Worm (Caenorhabditis elegans): ENCODE data around the gene Y97E10AL.1.

The Y97E10AL.1 gene

DNA sequence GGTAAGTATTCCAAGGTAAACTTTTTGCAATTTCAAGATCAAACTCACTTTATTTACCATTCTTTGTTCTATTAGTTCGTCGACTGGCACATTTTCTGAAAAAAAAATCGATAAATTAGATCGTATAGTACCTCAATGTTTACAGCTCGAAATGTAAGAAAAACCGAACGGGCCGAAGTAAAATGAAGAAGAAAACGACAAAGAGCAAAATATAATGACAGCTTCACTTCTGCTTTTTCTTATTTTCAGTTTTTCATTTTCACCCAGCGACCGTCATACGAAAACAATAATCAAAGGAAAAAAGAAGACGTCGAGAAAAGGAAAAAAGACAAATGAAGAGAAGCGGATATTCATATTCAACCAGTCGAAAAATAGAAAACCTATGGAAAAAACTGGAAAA, 16.9 kb upstream of the Y97E10AL.1 start, which contains the start of gene che-7:
che-7 (minus strand) TSS at position 101 of the 400 bp plus-strand sequence.
- no peak for TF ChIP-seq aly-2 (tag; optimal IDR thresholded peaks at IDR 0.05)
- TF ChIP-seq nhr-28 (tag; optimal IDR thresholded peaks at IDR 0.05) = no peak
- TF ChIP-seq zip-4 (GFP tag; optimal IDR thresholded peaks at IDR 0.05) = no peak
- TF ChIP-seq nhr-77 (tag; optimal IDR thresholded peaks at IDR 0.05) = no peak
- no peak for TF ChIP-seq mab-9 (GFP tag; IDR thresholded peaks at IDR 0.05)
- no peak for TF ChIP-seq tlp-1 (tag; optimal IDR thresholded peaks at IDR 0.05)
- no peak for TF ChIP-seq nhr-19 (GFP tag; conservative IDR thresholded peaks at IDR 0.05)
- no peak for TF ChIP-seq nhr-20 (tag; optimal IDR thresholded peaks at IDR 0.05)
- TF ChIP-seq ztf-11 (tag; optimal IDR thresholded peaks at IDR 0.05) = no peak
- TF ChIP-seq lin-39 (tag; optimal IDR thresholded peaks at IDR 0.05) = no peak

DNA sequence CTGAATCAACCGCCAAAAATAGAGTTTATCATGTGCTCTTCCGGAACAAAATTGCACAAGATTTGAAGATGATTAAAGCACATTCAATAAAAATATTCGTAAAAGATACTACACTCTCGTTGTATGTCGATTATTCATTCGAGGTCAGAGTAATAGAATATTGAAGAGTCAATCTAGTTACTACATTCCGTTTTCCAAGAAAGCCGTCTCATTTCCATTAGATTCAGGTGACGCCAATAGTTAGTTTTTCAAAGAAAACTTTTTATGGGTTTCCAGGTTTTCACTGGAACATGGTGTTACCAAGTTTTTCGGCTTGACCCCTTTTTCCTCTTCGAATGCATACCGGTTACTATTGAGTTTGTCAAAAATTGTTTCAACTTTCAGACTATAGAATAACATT, 15.4 kb upstream of the Y97E10AL.1 start:
- TF ChIP-seq C16A3.4 (tag; optimal IDR thresholded peaks at IDR 0.05) (no peak), aly-2 (tag; optimal IDR thresholded peaks at IDR 0.05) (no peak), unc-86 (tag; optimal IDR thresholded peaks at IDR 0.05) (no peak), nhr-28 (tag; optimal IDR thresholded peaks at IDR 0.05) (no peak), isw-1 (GFP tag; IDR thresholded peaks at IDR 0.05) (no peak), unc-98 (GFP tag; IDR thresholded peaks at IDR 0.05) (no peak), grh-1 (GFP tag; IDR thresholded peaks at IDR 0.05) (no peak), tbx-2 (tag; optimal IDR thresholded peaks at IDR 0.05) (no peak), blmp-1 (tag; optimal IDR thresholded peaks at IDR 0.05) (no peak), lin-15B (tag; optimal IDR thresholded peaks at IDR 0.05) (no peak), C34B4.2 (tag; optimal IDR thresholded peaks at IDR 0.05) (no peak), unc-62 (GFP tag; optimal IDR thresholded peaks at IDR 0.05) (no peak), dpl-1 (GFP tag; optimal IDR thresholded peaks at IDR 0.05) (no peak), snpc-4 (tag; optimal IDR thresholded peaks at IDR 0.05) (no peak), nhr-237 (tag; optimal IDR thresholded peaks at IDR 0.05) (no peak), mab-9 (GFP tag; IDR thresholded peaks at IDR 0.05) (no peak), hpl-2 (GFP tag; optimal IDR thresholded peaks at IDR 0.05) (no peak), ama-1 (optimal IDR thresholded peaks at IDR 0.05) (no peak), C04F5.9 (tag; optimal IDR thresholded peaks at IDR 0.05) (no peak), nhr-77 (tag; optimal IDR thresholded peaks at IDR 0.05) (no peak), nhr-71 (tag; optimal IDR thresholded peaks at IDR 0.05) (peak; percentile 51), elt-2 (tag; optimal IDR thresholded peaks at IDR 0.05) (no peak), ceh-88 (GFP tag; IDR thresholded peaks at IDR 0.05) (no peak), ztf-4 (tag; optimal IDR thresholded peaks at IDR 0.05) (no peak), lin-14 (GFP tag; optimal IDR thresholded peaks at IDR 0.05) (peak; percentile 16), tlp-1 (tag; optimal IDR thresholded peaks at IDR 0.05) (no peak), sptf-1 (tag; optimal IDR thresholded peaks at IDR 0.05) (no peak), fkh-10 (GFP tag; optimal IDR thresholded peaks at IDR 0.05) (no peak), fkh-8 (tag; optimal IDR thresholded peaks at IDR 0.05) (peak; percentile 77), lir-3 (tag; optimal IDR thresholded peaks at IDR 0.05; ENCODE audit: poor library complexity) (no peak), nhr-84 (tag; optimal IDR thresholded peaks at IDR 0.05) (no peak), Y116A8C.19 (tag; optimal IDR thresholded peaks at IDR 0.05; ENCODE audit: borderline replicate concordance) (no peak), pag-3 (tag; optimal IDR thresholded peaks at IDR 0.05; ENCODE audit: borderline replicate concordance, insufficient read depth) (no peak), snu-23 (GFP tag; optimal IDR thresholded peaks at IDR 0.05) (no peak), pqm-1 (tag; optimal IDR thresholded peaks at IDR 0.05) (no peak), fos-1 (tag; optimal IDR thresholded peaks at IDR 0.05) (no peak), pax-3 (tag; optimal IDR thresholded peaks at IDR 0.05) (no peak), hlh-4 (tag; optimal IDR thresholded peaks at IDR 0.05) (no peak), swsn-7 (tag; optimal IDR thresholded peaks at IDR 0.05) (no peak), irx-1 (tag; optimal IDR thresholded peaks at IDR 0.05) (no peak), F16B12.6 (tag; optimal IDR thresholded peaks at IDR 0.05) (no peak), mef-2 (tag; optimal IDR thresholded peaks at IDR 0.05) (no peak), egl-13 (tag; optimal IDR thresholded peaks at IDR 0.05) (peak; percentile 22), ceh-90 (tag; optimal IDR thresholded peaks at IDR 0.05) (no peak), lsy-2 (tag; optimal IDR thresholded peaks at IDR 0.05) (peak in 1 of 2 experiments; percentile 1), efl-1 (optimal IDR thresholded peaks at IDR 0.05) (no peak), efl-1 (GFP tag; optimal IDR thresholded peaks at IDR 0.05 in 1 of 2) (no peak), nhr-20 (tag; optimal IDR thresholded peaks at IDR 0.05) (peak; percentile 43), xbp-1 (tag; optimal IDR thresholded peaks at IDR 0.05) (no peak)
